Fruit fly (Drosophila melanogaster) whole organism, adult: ENCODE results near the gene CG16743.

ENCODE experiments used
- CG7101 ChIP-seq: fragments of 200-800 bp; sonication (Bioruptor generic); optimal IDR thresholded peaks from 2 replicates; lab custom pipeline; 2018; ENCODE audit warnings: missing biosample characterization, mild to moderate bottlenecking, missing genetic modification characterization, moderate library complexity
- bab1 ChIP-seq: fragments of 200-800 bp; sonication (Bioruptor generic); optimal IDR thresholded peaks from 3 replicates; lab custom pipeline; 2019; ENCODE audit warnings: missing biosample characterization, mild to moderate bottlenecking, missing genetic modification characterization, moderate library complexity

DNA sequence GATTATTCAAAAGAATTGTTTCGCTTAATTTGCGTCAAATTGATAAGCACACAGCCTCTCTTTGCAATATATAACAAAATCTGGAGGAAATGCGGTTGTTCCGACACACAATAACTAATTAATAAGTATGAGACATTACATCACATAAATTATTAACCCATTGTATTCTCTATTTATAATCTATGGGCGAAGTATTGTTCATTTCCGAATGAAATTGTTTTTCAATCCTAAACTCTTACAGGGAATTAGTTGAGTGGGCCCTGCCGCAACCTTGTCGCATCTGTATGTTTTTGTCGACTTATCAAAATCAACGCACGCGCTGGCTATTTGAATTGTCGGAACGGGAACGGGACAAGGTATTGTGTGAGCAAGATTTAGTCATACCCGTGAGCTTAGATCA, at the start of gene CG16743:
- no peak for TF ChIP-seq bab1
- TF ChIP-seq CG7101 (tag; lab: Kevin White, UChicago): peak; percentile 31
